Worm (Caenorhabditis elegans) whole organism, young adult: Measurements from ENCODE around the gene utx-1.
"Not testable (repeated sequence)": the region's sequence is repeated elsewhere in the genome, so short reads cannot be mapped to it uniquely, and the experiment has no call there.

Source experiments
- B0261.1 ChIP-seq: sonication (generic microtip); optimal IDR thresholded peaks from 2 replicates; lab custom pipeline; 2016; ENCODE audit warnings: mild to moderate bottlenecking, missing genetic modification characterization, moderate library complexity, missing compliant biosample characterization
- F23B12.7 ChIP-seq: sonication (generic microtip); optimal IDR thresholded peaks from 2 replicates; lab custom pipeline; 2017; ENCODE audit warnings: missing genetic modification characterization, mild to moderate bottlenecking, missing compliant biosample characterization, antibody characterized with exemption, moderate library complexity; ENCODE audit not compliant: insufficient read depth
- akir-1 ChIP-seq: fragments of 200-800 bp; sonication (Bioruptor generic); optimal IDR thresholded peaks from 2 replicates; lab custom pipeline; 2018; ENCODE audit warnings: mild to moderate bottlenecking, missing genetic modification characterization, moderate library complexity, missing compliant biosample characterization
- ama-1 ChIP-seq, 3 experiments: fragments of 150-350 bp in 1 of 3; sonication (generic microtip) in 2 of 3; optimal IDR thresholded peaks; 2 replicates each; lab custom pipeline; 2014 to 2018; ENCODE audit warnings: missing biosample characterization in 2 of 3, missing genetic modification characterization in 2 of 3, missing genetic modification reagents in 2 of 3
- dox-1 ChIP-seq: fragments of 200-800 bp; sonication (Bioruptor generic); IDR thresholded peaks from 2 replicates; pipeline ENCODE4 v1.3.6; 2022; ENCODE audit warnings: missing genetic modification reagents, missing genetic modification characterization, missing compliant biosample characterization
- efl-1 ChIP-seq: fragments of 150-350 bp; optimal IDR thresholded peaks from 2 replicates; lab custom pipeline; 2014; ENCODE audit warnings: missing biosample characterization, missing genetic modification reagents, missing genetic modification characterization
- fkh-3 ChIP-seq: sonication (generic microtip); optimal IDR thresholded peaks from 2 replicates; lab custom pipeline; 2016; ENCODE audit warnings: mild to moderate bottlenecking, missing genetic modification characterization, missing compliant biosample characterization
- hsf-1 ChIP-seq: fragments of 200-800 bp; sonication (Bioruptor generic); IDR thresholded peaks from 2 replicates; pipeline ENCODE4 v1.3.6; 2022; ENCODE audit warnings: missing genetic modification reagents, missing genetic modification characterization, missing compliant biosample characterization
- mcd-1 ChIP-seq: fragments of 200-800 bp; sonication (Bioruptor generic); IDR thresholded peaks from 2 replicates; pipeline ENCODE4 v1.3.6; 2022; ENCODE audit warnings: missing genetic modification reagents, missing genetic modification characterization, missing compliant biosample characterization
- pha-4 ChIP-seq: fragments of 150-350 bp; sonication (generic microtip); optimal IDR thresholded peaks from 2 replicates; lab custom pipeline; 2014; ENCODE audit warnings: missing biosample characterization, missing genetic modification reagents, missing genetic modification characterization
- rpc-1 ChIP-seq, 2 experiments: fragments of 150-350 bp in 1 of 2; sonication (generic microtip) in 1 of 2; optimal IDR thresholded peaks; 2 replicates each; lab custom pipeline; 2014 to 2018; ENCODE audit warnings: missing biosample characterization in 1 of 2, missing genetic modification characterization in 1 of 2, missing genetic modification reagents in 1 of 2, missing genotype in 1 of 2
- snpc-4 ChIP-seq, 5 experiments: fragments of 150-350 bp in 1 of 5; sonication (generic microtip) in 4 of 5; optimal IDR thresholded peaks; 2 replicates each; lab custom pipeline; 2014 to 2018; ENCODE audit warnings: missing genetic modification characterization in 5 of 5, missing biosample characterization in 3 of 5, antibody characterized with exemption in 2 of 5, mild to moderate bottlenecking in 2 of 5, missing compliant biosample characterization in 2 of 5, missing genotype in 2 of 5, moderate library complexity in 2 of 5, missing genetic modification reagents in 1 of 5
- somi-1 ChIP-seq: fragments of 200-800 bp; sonication (Bioruptor generic); optimal IDR thresholded peaks from 2 replicates; lab custom pipeline; 2018; ENCODE audit warnings: mild to moderate bottlenecking, missing genetic modification characterization, missing compliant biosample characterization
- unc-62 ChIP-seq: fragments of 150-350 bp; optimal IDR thresholded peaks from 2 replicates; lab custom pipeline; 2014; ENCODE audit warnings: missing biosample characterization, missing genetic modification reagents, missing genetic modification characterization

DNA sequence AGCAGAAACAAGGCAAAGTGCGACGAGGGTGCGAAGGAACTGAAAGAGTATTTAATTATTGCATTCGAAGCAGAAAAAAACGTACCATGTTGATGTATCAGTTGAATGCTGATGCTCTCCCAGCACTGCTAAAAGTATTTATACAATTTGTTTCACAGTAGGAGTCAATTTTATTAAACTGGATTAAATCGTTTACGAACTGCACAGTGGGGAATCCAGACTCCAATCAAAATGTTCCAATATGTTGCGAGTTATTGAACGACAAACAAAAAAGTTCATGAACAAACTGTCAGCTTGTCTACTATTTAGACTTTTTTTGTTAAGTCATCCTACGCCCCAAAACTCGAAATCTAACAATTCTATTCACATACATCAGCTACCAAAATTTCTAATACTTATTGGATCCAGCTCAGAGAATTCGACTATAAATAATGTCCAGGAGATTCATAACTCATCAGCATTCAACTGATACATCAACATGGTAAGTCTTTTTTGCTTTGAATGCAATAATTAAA lies 18.6 kb upstream of the utx-1 start, which contains the start of the genes nspc-4 and nspc-5:
- TF ChIP-seq rpc-1 (optimal IDR thresholded peaks at IDR 0.05; lab: Kevin White, UChicago); rpc-1 (tag; optimal IDR thresholded peaks at IDR 0.05; lab: Kevin White, UChicago); snpc-4 (GFP tag; optimal IDR thresholded peaks at IDR 0.05; lab: Kevin White, UChicago); snpc-4 (tag; optimal IDR thresholded peaks at IDR 0.05; lab: Kevin White, UChicago); dox-1; mcd-1; akir-1 (GFP tag; lab: Kevin White, UChicago); B0261.1 (tag; lab: Kevin White, UChicago); hsf-1 (GFP tag; lab: Robert Waterston, UW); ama-1 (optimal IDR thresholded peaks at IDR 0.05; lab: Kevin White, UChicago); ama-1 (GFP tag; optimal IDR thresholded peaks at IDR 0.05; lab: Kevin White, UChicago); somi-1 (GFP tag; lab: Kevin White, UChicago); unc-62 (GFP tag; lab: Kevin White, UChicago); pha-4 (tag; lab: Kevin White, UChicago); efl-1 (GFP tag; lab: Kevin White, UChicago); F23B12.7; fkh-3 (tag; lab: Kevin White, UChicago): not testable (repeated sequence)
